Worm (Caenorhabditis elegans): ENCODE results near the gene K01C8.2.

ce11 chrII:8278415-8278814, 9.2 kb upstream of the K01C8.2 start, which contains the start of the genes mrpl-10 and clec-142:
- TF ChIP-seq pag-3 (tag; optimal IDR thresholded peaks at IDR 0.05; ENCODE audit: borderline replicate concordance) (no peak), nhr-11 (tag; optimal IDR thresholded peaks at IDR 0.05) (no peak), F13H6.1 (tag; optimal IDR thresholded peaks at IDR 0.05) (no peak), pqm-1 (tag; optimal IDR thresholded peaks at IDR 0.05) (no peak), elt-2 (tag; optimal IDR thresholded peaks at IDR 0.05) (no peak), tbx-2 (tag; optimal IDR thresholded peaks at IDR 0.05) (no peak), elt-4 (tag; optimal IDR thresholded peaks at IDR 0.05) (no peak), nhr-232 (tag; optimal IDR thresholded peaks at IDR 0.05) (no peak), fkh-10 (GFP tag; optimal IDR thresholded peaks at IDR 0.05) (no peak), fkh-6 (tag; optimal IDR thresholded peaks at IDR 0.05) (no peak), ceh-14 (tag; optimal IDR thresholded peaks at IDR 0.05) (no peak), hlh-6 (tag; optimal IDR thresholded peaks at IDR 0.05) (no peak), ceh-19 (GFP tag; optimal IDR thresholded peaks at IDR 0.05) (no peak), fax-1 (tag; optimal IDR thresholded peaks at IDR 0.05) (no peak)

Data from whole organism, late embryonic.